Worm (Caenorhabditis elegans): Measurements from ENCODE around the gene T27A1.3.

DNA sequence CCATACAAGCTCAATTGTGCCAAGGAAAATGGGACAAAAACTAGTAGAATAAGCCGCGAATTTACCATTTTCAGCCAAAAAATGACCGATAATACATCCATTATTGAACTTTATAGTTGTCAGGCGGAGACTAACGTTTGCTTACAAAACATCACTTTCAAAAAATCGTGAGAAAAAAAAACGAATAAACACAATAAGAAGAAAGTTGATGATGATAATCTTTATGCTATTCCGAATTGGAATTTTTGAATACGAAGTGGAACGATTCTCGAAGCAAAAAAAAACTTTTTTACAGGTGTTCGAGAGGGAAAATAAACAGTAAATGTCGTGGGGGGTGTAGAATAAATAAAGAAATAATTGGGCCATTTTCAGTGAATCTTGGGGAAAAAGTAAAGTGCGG is 42.3 kb downstream of the T27A1.3 start, which contains the start of gene W08F4.7:
- TF ChIP-seq dao-5 (tag; optimal IDR thresholded peaks at IDR 0.05) (no peak), W03F9.2 (tag; optimal IDR thresholded peaks at IDR 0.05) (no peak)
